Worm (Caenorhabditis elegans) whole organism, young adult: Measurements from ENCODE around the gene gpa-17.

Experiments
- B0261.1 ChIP-seq: sonication (generic microtip); optimal IDR thresholded peaks from 2 replicates; lab custom pipeline; 2016; ENCODE audit warnings: mild to moderate bottlenecking, missing genetic modification characterization, moderate library complexity, missing compliant biosample characterization
- B0336.3 ChIP-seq: fragments of 200-800 bp; sonication (Bioruptor generic); IDR thresholded peaks from 2 replicates; pipeline ENCODE4 v1.3.6; 2022; ENCODE audit warnings: missing genetic modification characterization, missing compliant biosample characterization
- F33H1.4 ChIP-seq: fragments of 200-800 bp; sonication (Bioruptor generic); IDR thresholded peaks from 2 replicates; pipeline ENCODE4 v1.3.6; 2022; ENCODE audit warnings: missing genetic modification reagents, missing genetic modification characterization, missing compliant biosample characterization
- F49E8.2 ChIP-seq: sonication (generic microtip); optimal IDR thresholded peaks from 3 replicates; lab custom pipeline; 2017; ENCODE audit warnings: missing genetic modification characterization, mild to moderate bottlenecking, missing compliant biosample characterization, antibody characterized with exemption, moderate library complexity; ENCODE audit not compliant: insufficient read depth
- K11D2.4 ChIP-seq: fragments of 200-800 bp; sonication (Bioruptor generic); IDR thresholded peaks from 2 replicates; pipeline ENCODE4 v1.3.6; 2022; ENCODE audit warnings: missing genetic modification reagents, missing genetic modification characterization, missing compliant biosample characterization
- Y53G8AR.9 ChIP-seq: fragments of 200-800 bp; sonication (Bioruptor generic); conservative IDR thresholded peaks from 2 replicates; pipeline ENCODE4 v1.3.6; 2022; ENCODE audit warnings: missing genetic modification reagents, missing genetic modification characterization, missing compliant biosample characterization
- Y79H2A.3 ChIP-seq: fragments of 200-800 bp; sonication (Bioruptor generic); conservative IDR thresholded peaks from 2 replicates; pipeline ENCODE4 v1.3.6; 2022; ENCODE audit warnings: missing genetic modification reagents, missing genetic modification characterization, missing compliant biosample characterization
- ama-1 ChIP-seq, 3 experiments: fragments of 150-350 bp in 1 of 3; sonication (generic microtip) in 2 of 3; optimal IDR thresholded peaks; 2 replicates each; lab custom pipeline; 2014 to 2018; ENCODE audit warnings: missing biosample characterization in 2 of 3, missing genetic modification characterization in 2 of 3, missing genetic modification reagents in 2 of 3
- atf-7 ChIP-seq: sonication (generic microtip); optimal IDR thresholded peaks from 2 replicates; lab custom pipeline; 2017; ENCODE audit warnings: mild to moderate bottlenecking, missing genetic modification characterization, missing compliant biosample characterization
- attf-3 ChIP-seq: fragments of 200-800 bp; sonication (Bioruptor generic); conservative IDR thresholded peaks from 2 replicates; pipeline ENCODE4 v1.3.6; 2022; ENCODE audit warnings: missing genetic modification reagents, missing genetic modification characterization, missing compliant biosample characterization
- bed-2 ChIP-seq: fragments of 200-800 bp; sonication (Bioruptor generic); IDR thresholded peaks from 2 replicates; pipeline ENCODE4 v1.3.6; 2022; ENCODE audit warnings: missing genetic modification reagents, missing genetic modification characterization, missing compliant biosample characterization
- chd-7 ChIP-seq: sonication (generic microtip); optimal IDR thresholded peaks from 2 replicates; lab custom pipeline; 2016; ENCODE audit warnings: mild to moderate bottlenecking, missing genetic modification characterization, moderate library complexity, missing compliant biosample characterization
- die-1 ChIP-seq: sonication (generic microtip); optimal IDR thresholded peaks from 2 replicates; lab custom pipeline; 2016; ENCODE audit warnings: missing genotype, mild to moderate bottlenecking, missing genetic modification characterization, missing compliant biosample characterization
- dox-1 ChIP-seq: fragments of 200-800 bp; sonication (Bioruptor generic); IDR thresholded peaks from 2 replicates; pipeline ENCODE4 v1.3.6; 2022; ENCODE audit warnings: missing genetic modification reagents, missing genetic modification characterization, missing compliant biosample characterization
- egrh-3 ChIP-seq: fragments of 200-800 bp; sonication (Bioruptor generic); IDR thresholded peaks from 2 replicates; pipeline ENCODE4 v1.3.6; 2022; ENCODE audit warnings: missing genetic modification reagents, missing genetic modification characterization, missing compliant biosample characterization
- hsf-1 ChIP-seq: fragments of 200-800 bp; sonication (Bioruptor generic); IDR thresholded peaks from 2 replicates; pipeline ENCODE4 v1.3.6; 2022; ENCODE audit warnings: missing genetic modification reagents, missing genetic modification characterization, missing compliant biosample characterization
- lir-1 ChIP-seq: fragments of 200-800 bp; sonication (Bioruptor generic); conservative IDR thresholded peaks from 2 replicates; pipeline ENCODE4 v1.3.6; 2022; ENCODE audit warnings: missing genetic modification reagents, missing genetic modification characterization, missing compliant biosample characterization
- lsy-27 ChIP-seq: sonication (generic microtip); optimal IDR thresholded peaks from 2 replicates; lab custom pipeline; 2017; ENCODE audit warnings: missing genetic modification characterization, mild to moderate bottlenecking, missing compliant biosample characterization, antibody characterized with exemption, missing genotype, borderline replicate concordance; ENCODE audit not compliant: insufficient read depth
- madf-3 ChIP-seq: fragments of 200-800 bp; sonication (Bioruptor generic); IDR thresholded peaks from 2 replicates; pipeline ENCODE4 v1.3.6; 2022; ENCODE audit warnings: missing genetic modification reagents, missing genetic modification characterization, missing compliant biosample characterization
- mcd-1 ChIP-seq: fragments of 200-800 bp; sonication (Bioruptor generic); IDR thresholded peaks from 2 replicates; pipeline ENCODE4 v1.3.6; 2022; ENCODE audit warnings: missing genetic modification reagents, missing genetic modification characterization, missing compliant biosample characterization
- pbrm-1 ChIP-seq: fragments of 200-800 bp; sonication (Bioruptor generic); IDR thresholded peaks from 2 replicates; pipeline ENCODE4 v1.3.6; 2022; ENCODE audit warnings: missing genetic modification reagents, missing genetic modification characterization, missing compliant biosample characterization
- sea-2 ChIP-seq: fragments of 200-800 bp; sonication (Bioruptor generic); IDR thresholded peaks from 2 replicates; pipeline ENCODE4 v1.3.6; 2022; ENCODE audit warnings: missing genetic modification characterization, missing compliant biosample characterization
- snpc-1.1 ChIP-seq: sonication (generic microtip); optimal IDR thresholded peaks from 2 replicates; lab custom pipeline; 2017; ENCODE audit warnings: missing genetic modification characterization, mild to moderate bottlenecking, missing compliant biosample characterization, antibody characterized with exemption, moderate library complexity, missing genotype, missing genetic modification reagents; ENCODE audit not compliant: insufficient read depth
- tbp1 ChIP-seq: fragments of 200-800 bp; sonication (Bioruptor generic); optimal IDR thresholded peaks from 2 replicates; lab custom pipeline; 2018; ENCODE audit warnings: mild to moderate bottlenecking, missing genetic modification characterization, missing compliant biosample characterization
- zfh-2 ChIP-seq: fragments of 200-800 bp; sonication (Bioruptor generic); conservative IDR thresholded peaks from 2 replicates; pipeline ENCODE4 v1.3.6; 2022; ENCODE audit warnings: missing genetic modification reagents, missing genetic modification characterization, missing compliant biosample characterization

gpa-17 gene

DNA sequence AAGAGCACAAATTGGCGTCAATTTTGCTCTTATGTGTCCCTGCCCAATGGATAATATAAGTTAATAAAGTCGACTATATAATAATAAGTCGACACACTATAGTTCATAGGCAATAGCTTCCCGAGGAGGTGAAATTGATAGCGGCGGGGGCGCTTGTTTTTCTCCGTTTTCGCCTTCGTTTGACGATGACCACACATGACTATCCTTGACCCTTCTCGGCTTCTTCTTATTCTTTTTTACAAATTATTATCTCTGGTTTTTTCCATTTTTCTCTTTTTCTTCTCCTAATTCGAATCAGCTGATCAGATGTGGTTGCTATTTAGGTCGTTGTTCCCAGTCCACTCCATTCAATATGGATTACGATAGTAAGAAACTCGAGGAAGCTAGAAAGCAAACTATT is 42.3 kb downstream of the gpa-17 start, which contains the start of gene acbp-8:
TSS of gene acbp-8 (plus strand) at position 324 of the 400 bp plus-strand sequence.
- TF ChIP-seq ama-1 (optimal IDR thresholded peaks at IDR 0.05; lab: Kevin White, UChicago) (no peak), ama-1 (GFP tag; optimal IDR thresholded peaks at IDR 0.05; lab: Kevin White, UChicago) (no peak), F33H1.4 (GFP tag; lab: Robert Waterston, UW) (no peak), lsy-27 (tag; lab: Kevin White, UChicago) (no peak), mcd-1 (GFP tag; lab: Robert Waterston, UW) (no peak), atf-7 (tag; lab: Kevin White, UChicago) (no peak), B0336.3 (no peak), F49E8.2 (tag; lab: Kevin White, UChicago) (no peak), chd-7 (tag; lab: Kevin White, UChicago) (no peak), madf-3 (GFP tag; lab: Robert Waterston, UW) (no peak)

ce11 chrIII:2632819-2633398 is 46.6 kb downstream of the gpa-17 start:
- TF ChIP-seq B0261.1 (tag; lab: Kevin White, UChicago) = no peak
- TF ChIP-seq attf-3 (GFP tag; lab: Robert Waterston, UW) = no peak
- TF ChIP-seq Y79H2A.3 = no peak
- no peak for TF ChIP-seq die-1 (tag; lab: Kevin White, UChicago)
- TF ChIP-seq ama-1 (optimal IDR thresholded peaks at IDR 0.05; lab: Kevin White, UChicago) = no peak
- TF ChIP-seq ama-1 (GFP tag; optimal IDR thresholded peaks at IDR 0.05; lab: Kevin White, UChicago) = no peak
- no peak for TF ChIP-seq dox-1 (GFP tag; lab: Robert Waterston, UW)
- TF ChIP-seq hsf-1 (GFP tag; lab: Robert Waterston, UW) = no peak
- TF ChIP-seq K11D2.4 (GFP tag; lab: Robert Waterston, UW) = no peak
- no peak for TF ChIP-seq Y53G8AR.9 (GFP tag; lab: Robert Waterston, UW)
- TF ChIP-seq, all 124 proteins: peak for 0

- TF ChIP-seq egrh-3 (GFP tag; lab: Robert Waterston, UW) (no peak), tbp1 (no peak), attf-3 (GFP tag; lab: Robert Waterston, UW) (no peak), sea-2 (GFP tag; lab: Robert Waterston, UW) (no peak), bed-2 (GFP tag; lab: Robert Waterston, UW) (no peak), lir-1 (GFP tag; lab: Robert Waterston, UW) (no peak)
Observed at ce11 chrIII:2634577-2634976, 48.2 kb downstream of the gpa-17 start.

ce11 chrIII:2636137-2636536 is 49.8 kb downstream of the gpa-17 start, which contains the start of gene zmp-2:
Gene zmp-2 (plus strand): TSS chrIII:2636383.
- TF ChIP-seq snpc-1.1 (tag; lab: Kevin White, UChicago) (no peak), egrh-3 (GFP tag; lab: Robert Waterston, UW) (peak; percentile 57; the same call in 1 of the 2 replicates), zfh-2 (peak; percentile 77), pbrm-1 (GFP tag; lab: Robert Waterston, UW) (peak; percentile 36; the same call in 1 of the 2 replicates)
- TF ChIP-seq, all 124 proteins: peak for 3
